Worm (Caenorhabditis elegans) whole organism, midembryonic: ENCODE measurements around the gene F17C8.9.
A peak's percentile ranks its signal among the peaks of the same experiment; 100 is the strongest.
"Not testable (repeated sequence)": the region's sequence is repeated elsewhere in the genome, so short reads cannot be mapped to it uniquely, and the experiment has no call there.

Experiments used
- T22C8.4 ChIP-seq: fragments of 200-800 bp; sonication (Bioruptor generic); IDR thresholded peaks from 2 replicates; pipeline ENCODE4 v1.3.6; 2022; ENCODE audit warnings: missing genetic modification characterization, missing compliant biosample characterization
- cog-1 ChIP-seq: sonication (generic microtip); optimal IDR thresholded peaks from 2 replicates; lab custom pipeline; 2016; ENCODE audit warnings: missing genetic modification characterization, missing compliant biosample characterization
- flt-1 ChIP-seq: fragments of 200-800 bp; sonication (Bioruptor generic); IDR thresholded peaks from 2 replicates; pipeline ENCODE4 v1.3.6; 2022; ENCODE audit warnings: missing genetic modification characterization, missing compliant biosample characterization
- klf-2 ChIP-seq: fragments of 200-800 bp; sonication (Bioruptor generic); conservative IDR thresholded peaks from 2 replicates; pipeline ENCODE4 v1.3.6; 2022; ENCODE audit warnings: missing genetic modification reagents, missing genetic modification characterization, missing compliant biosample characterization
- med-1 ChIP-seq: sonication (generic microtip); optimal IDR thresholded peaks from 2 replicates; lab custom pipeline; 2017; ENCODE audit warnings: missing genetic modification characterization, mild to moderate bottlenecking, missing compliant biosample characterization, antibody characterized with exemption, missing genetic modification reagents; ENCODE audit not compliant: insufficient read depth
- ref-1 ChIP-seq: fragments of 200-800 bp; sonication (Bioruptor generic); conservative IDR thresholded peaks from 2 replicates; pipeline ENCODE4 v1.3.6; 2022; ENCODE audit warnings: missing genetic modification reagents, missing genetic modification characterization, missing compliant biosample characterization
- tab-1 ChIP-seq: fragments of 200-800 bp; sonication (Bioruptor generic); IDR thresholded peaks from 2 replicates; pipeline ENCODE4 v1.3.6; 2022; ENCODE audit warnings: missing genetic modification characterization, missing compliant biosample characterization
- ztf-23 ChIP-seq: fragments of 200-800 bp; sonication (Bioruptor generic); IDR thresholded peaks from 2 replicates; pipeline ENCODE4 v1.3.6; 2022; ENCODE audit warnings: missing genetic modification reagents, missing genetic modification characterization, missing compliant biosample characterization
- ztf-29 ChIP-seq: fragments of 200-800 bp; sonication (Bioruptor generic); IDR thresholded peaks from 2 replicates; pipeline ENCODE4 v1.3.6; 2022; ENCODE audit warnings: missing genetic modification reagents, missing genetic modification characterization, missing compliant biosample characterization

The F17C8.9 gene

DNA sequence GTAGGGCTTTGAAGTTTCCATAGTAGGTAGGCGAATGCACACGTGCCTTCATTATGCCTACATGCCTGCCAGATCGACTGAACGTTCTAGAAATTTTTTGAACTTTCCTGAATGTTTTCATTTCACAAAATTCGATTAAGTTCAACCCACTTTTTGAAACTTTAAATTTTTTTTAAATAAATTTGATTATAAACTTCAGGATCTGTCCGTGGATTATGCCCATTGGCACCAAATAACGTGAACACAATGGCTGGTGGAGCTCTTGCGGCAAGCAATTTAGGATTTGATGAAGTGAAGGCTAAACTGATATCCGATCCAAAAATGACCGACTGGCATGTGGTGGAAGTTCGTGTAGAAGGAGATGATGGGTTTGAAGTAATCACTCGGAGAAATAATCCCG, 1.3 kb downstream of the F17C8.9 start, which contains the start of gene F17C8.7:
F17C8.7 (plus strand) TSS at position 301 of the 400 bp plus-strand sequence.
- TF ChIP-seq flt-1 (GFP tag; lab: Robert Waterston, UW) (no peak), ztf-29 (GFP tag; lab: Robert Waterston, UW) (no peak), med-1 (GFP tag; lab: Kevin White, UChicago) (no peak), klf-2 (no peak), cog-1 (tag; lab: Kevin White, UChicago) (no peak), tab-1 (no peak), T22C8.4 (GFP tag; lab: Robert Waterston, UW) (no peak), ref-1 (GFP tag; lab: Robert Waterston, UW) (no peak), ztf-23 (GFP tag; lab: Robert Waterston, UW) (no peak)

ce11 chrIII:4739975-4740374, 5.8 kb downstream of the F17C8.9 start, which contains the start of gene ras-2:
Gene ras-2 (minus strand): TSS chrIII:4740075.
- TF ChIP-seq flt-1 (GFP tag; lab: Robert Waterston, UW) (no peak), cog-1 (tag; lab: Kevin White, UChicago) (no peak), klf-2 (no peak), T22C8.4 (GFP tag; lab: Robert Waterston, UW) (no peak), ref-1 (GFP tag; lab: Robert Waterston, UW) (no peak), ztf-29 (GFP tag; lab: Robert Waterston, UW) (no peak), tab-1 (no peak), ztf-23 (GFP tag; lab: Robert Waterston, UW) (no peak), med-1 (GFP tag; lab: Kevin White, UChicago) (no peak)

DNA sequence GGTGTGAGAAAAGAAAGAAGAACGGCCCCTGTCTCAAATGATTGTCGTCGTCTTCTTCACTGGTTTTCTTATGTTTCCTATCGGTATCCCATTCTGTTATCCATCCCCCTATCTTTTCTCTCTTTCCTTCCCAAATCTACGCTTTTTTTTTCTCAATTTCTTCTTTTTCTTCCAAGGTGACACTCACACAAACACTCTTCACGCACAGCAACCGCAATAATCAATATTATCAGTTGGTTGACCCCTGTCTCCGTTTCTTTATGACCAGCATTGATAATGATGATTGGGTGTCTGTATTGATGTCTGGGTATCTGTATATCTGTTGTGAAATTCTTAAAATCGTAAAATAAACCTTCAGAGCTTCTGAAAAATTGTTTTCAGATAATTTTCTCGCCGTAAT, 6.7 kb downstream of the F17C8.9 start:
- TF ChIP-seq ztf-23 (GFP tag; lab: Robert Waterston, UW) (no peak), ztf-29 (GFP tag; lab: Robert Waterston, UW) (no peak), T22C8.4 (GFP tag; lab: Robert Waterston, UW) (no peak), tab-1 (no peak), med-1 (GFP tag; lab: Kevin White, UChicago) (no peak)

- not testable (repeated sequence) for TF ChIP-seq ref-1, T22C8.4, ztf-23 (GFP tag; lab: Robert Waterston, UW)
These were observed 8.5 kb downstream of the F17C8.9 start, which contains the start of gene twk-6 for ce11 chrIII:4742620-4743019. Gene twk-6 (plus strand): TSS chrIII:4742920.

DNA sequence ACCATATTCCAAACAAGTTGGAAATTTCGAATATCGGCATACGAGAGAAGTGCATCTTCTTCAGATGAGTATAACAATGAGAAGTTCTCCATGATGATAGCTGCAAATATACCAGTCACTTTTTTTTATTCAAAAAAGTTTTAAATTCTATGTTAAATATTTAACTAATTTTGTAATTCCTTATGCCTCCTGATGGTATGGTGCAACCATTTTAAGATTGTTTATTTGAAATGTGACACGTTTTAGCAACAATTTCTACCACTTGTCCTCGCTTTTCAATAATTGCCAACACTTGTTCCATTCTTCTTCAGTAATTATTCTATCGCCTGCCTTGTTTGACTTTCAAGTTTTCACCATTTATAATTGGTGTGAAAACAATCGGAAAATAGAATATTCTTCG, 11.8 kb downstream of the F17C8.9 start, which contains the start of gene F17C8.6:
F17C8.6 (minus strand) TSS at position 101 of the 400 bp plus-strand sequence.
- no peak for TF ChIP-seq ztf-29 (GFP tag; lab: Robert Waterston, UW)
- no peak for TF ChIP-seq cog-1 (tag; lab: Kevin White, UChicago)
- no peak for TF ChIP-seq klf-2
- TF ChIP-seq ztf-23 (GFP tag; lab: Robert Waterston, UW) = no peak
- TF ChIP-seq tab-1 = no peak
- TF ChIP-seq flt-1 (GFP tag; lab: Robert Waterston, UW) = no peak
- TF ChIP-seq T22C8.4 (GFP tag; lab: Robert Waterston, UW) = no peak
- TF ChIP-seq med-1 (GFP tag; lab: Kevin White, UChicago) = no peak
- no peak for TF ChIP-seq ref-1 (GFP tag; lab: Robert Waterston, UW)

- TF ChIP-seq flt-1 (GFP tag; lab: Robert Waterston, UW) = no peak
- TF ChIP-seq cog-1 (tag; lab: Kevin White, UChicago) = no peak
- TF ChIP-seq ztf-23 (GFP tag; lab: Robert Waterston, UW) = no peak
- TF ChIP-seq tab-1 = no peak
- no peak for TF ChIP-seq ztf-29 (GFP tag; lab: Robert Waterston, UW)
- TF ChIP-seq klf-2 = no peak
- TF ChIP-seq med-1 (GFP tag; lab: Kevin White, UChicago) = no peak
- no peak for TF ChIP-seq ref-1 (GFP tag; lab: Robert Waterston, UW)
- TF ChIP-seq T22C8.4 (GFP tag; lab: Robert Waterston, UW) = no peak
These were observed 14.0 kb downstream of the F17C8.9 start, which contains the start of gene col-89 for ce11 chrIII:4748109-4748508. Gene col-89 (plus strand): TSS chrIII:4748127.

DNA sequence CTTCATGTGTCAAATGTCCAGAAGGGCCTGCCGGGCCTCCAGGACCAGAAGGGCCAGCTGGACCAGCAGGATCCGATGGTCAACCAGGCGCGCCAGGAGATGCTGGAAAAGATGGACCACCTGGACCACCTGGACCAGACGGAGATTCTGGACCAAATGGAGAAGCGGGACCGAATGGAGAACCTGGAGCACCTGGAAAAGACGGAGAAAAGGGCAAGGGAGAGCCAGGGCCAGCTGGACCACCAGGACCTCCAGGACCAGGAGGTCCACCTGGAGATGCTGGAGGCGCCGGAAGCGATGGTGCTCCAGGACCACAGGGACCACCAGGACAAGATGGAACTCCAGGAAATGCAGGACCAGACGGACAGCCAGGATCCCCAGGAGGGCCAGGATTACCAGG, 14.5 kb downstream of the F17C8.9 start:
- 0 out of 2 replicates have a peak, but pooled peaks have one; percentile 5 for TF ChIP-seq klf-2
- no peak for TF ChIP-seq ref-1 (GFP tag; lab: Robert Waterston, UW)
- no peak for TF ChIP-seq tab-1
- TF ChIP-seq flt-1 (GFP tag; lab: Robert Waterston, UW) = no peak
- no peak for TF ChIP-seq med-1 (GFP tag; lab: Kevin White, UChicago)

DNA sequence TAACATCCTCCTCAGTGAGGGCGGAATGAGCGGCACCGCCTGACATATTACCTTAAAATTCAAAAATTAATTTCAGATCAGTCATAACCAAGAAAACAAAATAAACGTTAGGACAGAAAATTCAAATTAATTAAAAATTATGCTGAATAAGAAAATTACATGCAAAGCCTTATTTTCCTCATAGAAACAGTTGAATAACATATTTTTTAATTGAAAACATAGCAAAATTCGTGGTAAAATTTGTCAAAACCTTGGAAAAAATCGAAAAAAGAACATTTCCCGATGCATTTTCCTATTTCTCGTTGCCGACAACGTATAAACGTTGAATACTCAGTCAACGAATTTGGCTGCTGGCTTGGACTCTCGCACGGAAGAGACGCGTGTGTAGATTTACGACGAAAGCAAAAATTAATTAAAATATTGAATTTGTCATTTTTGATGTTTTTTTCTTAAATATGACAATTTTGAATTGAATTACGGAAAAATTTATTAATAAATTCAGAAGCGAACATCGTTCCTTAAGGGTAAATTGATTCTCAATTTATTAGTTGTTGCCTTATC, 19.9 kb downstream of the F17C8.9 start, which contains the start of the genes rps-0 and rbg-3:
rps-0 (minus strand) TSS at position 51 of the 561 bp plus-strand sequence.
rbg-3 (plus strand) TSS at position 424 of the 561 bp plus-strand sequence.
- TF ChIP-seq ztf-29 (GFP tag; lab: Robert Waterston, UW) = 0 out of 2 replicates have a peak, but pooled peaks have one; percentile 21
- TF ChIP-seq med-1 (GFP tag; lab: Kevin White, UChicago) = no peak
- no peak for TF ChIP-seq tab-1
- TF ChIP-seq flt-1 (GFP tag; lab: Robert Waterston, UW) = no peak
- peak; percentile 71; the same call in 1 of the 2 replicates for TF ChIP-seq ztf-23 (GFP tag; lab: Robert Waterston, UW)
- TF ChIP-seq T22C8.4 (GFP tag; lab: Robert Waterston, UW) = no peak
- no peak for TF ChIP-seq ref-1 (GFP tag; lab: Robert Waterston, UW)
- TF ChIP-seq cog-1 (tag; lab: Kevin White, UChicago) = peak; percentile 41
- TF ChIP-seq klf-2 = no peak

DNA sequence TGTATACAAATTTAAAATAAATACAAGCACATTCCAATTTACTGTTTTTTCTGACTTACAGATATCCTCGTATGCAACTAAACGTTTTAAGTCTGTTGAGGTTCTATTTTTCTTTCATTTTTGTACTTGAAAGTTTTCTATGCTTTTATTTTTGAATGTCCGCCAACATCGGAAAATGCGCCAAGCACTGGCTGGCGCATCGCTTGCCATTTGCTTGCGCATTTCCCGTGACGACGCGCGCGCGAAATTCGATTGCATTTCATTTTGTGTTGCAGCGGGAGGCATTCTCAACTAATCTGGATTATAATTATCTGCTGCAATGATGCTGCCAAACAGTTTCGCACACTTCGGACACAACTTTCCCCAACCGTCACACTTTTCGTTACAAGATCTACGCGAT, 22.8 kb downstream of the F17C8.9 start, which contains the start of gene fbxl-2:
fbxl-2 (plus strand) TSS at position 278 of the 400 bp plus-strand sequence.
- peak; percentile 86 for TF ChIP-seq tab-1
- TF ChIP-seq ztf-29 (GFP tag; lab: Robert Waterston, UW) = peak; percentile 66
- peak; percentile 39 for TF ChIP-seq med-1 (GFP tag; lab: Kevin White, UChicago)
- TF ChIP-seq flt-1 (GFP tag; lab: Robert Waterston, UW) = peak; percentile 87
- peak; percentile 72 for TF ChIP-seq T22C8.4 (GFP tag; lab: Robert Waterston, UW)
- 0 out of 2 replicates have a peak, but pooled peaks have one; percentile 35 for TF ChIP-seq ref-1 (GFP tag; lab: Robert Waterston, UW)
- peak; percentile 77; the same call in 1 of the 2 replicates for TF ChIP-seq klf-2
- TF ChIP-seq cog-1 (tag; lab: Kevin White, UChicago) = peak; percentile 81
- TF ChIP-seq ztf-23 (GFP tag; lab: Robert Waterston, UW) = peak; percentile 86
